Worm (Caenorhabditis elegans) whole organism, L3 larva: ENCODE results near the gene D1014.5.

Experiments used
- aly-2 ChIP-seq: fragments of 150-350 bp; optimal IDR thresholded peaks from 2 replicates; lab custom pipeline; 2014; ENCODE audit warnings: missing biosample characterization, missing genetic modification characterization
- ceh-16 ChIP-seq: sonication (generic microtip); optimal IDR thresholded peaks from 2 replicates; lab custom pipeline; 2017; ENCODE audit warnings: missing biosample characterization, missing genetic modification characterization
- ceh-82 ChIP-seq: fragments of 150-350 bp; optimal IDR thresholded peaks from 2 replicates; lab custom pipeline; 2014; ENCODE audit warnings: missing biosample characterization, missing genetic modification characterization
- ceh-9 ChIP-seq: sonication (generic microtip); optimal IDR thresholded peaks from 2 replicates; lab custom pipeline; 2018; ENCODE audit warnings: missing biosample characterization, missing genetic modification characterization
- egl-27 ChIP-seq: sonication (generic microtip); optimal IDR thresholded peaks from 4 replicates; lab custom pipeline; 2017; ENCODE audit warnings: missing biosample characterization, missing genetic modification reagents, missing genetic modification characterization
- elt-2 ChIP-seq: sonication (generic microtip); optimal IDR thresholded peaks from 2 replicates; lab custom pipeline; 2016; ENCODE audit warnings: missing genetic modification reagents, mild to moderate bottlenecking, missing genetic modification characterization, missing compliant biosample characterization
- jun-1 ChIP-seq: fragments of 150-350 bp; optimal IDR thresholded peaks from 2 replicates; lab custom pipeline; 2014; ENCODE audit warnings: missing biosample characterization, missing genetic modification reagents, missing genetic modification characterization
- nhr-43 ChIP-seq: sonication (generic microtip); optimal IDR thresholded peaks from 2 replicates; lab custom pipeline; 2016; ENCODE audit warnings: mild to moderate bottlenecking, missing genetic modification characterization, missing compliant biosample characterization; ENCODE audit not compliant: poor library complexity, severe bottlenecking
- pqm-1 ChIP-seq: fragments of 150-350 bp; optimal IDR thresholded peaks from 2 replicates; lab custom pipeline; 2017; ENCODE audit warnings: missing biosample characterization, missing genetic modification characterization, inconsistent platforms
- skn-1 ChIP-seq: fragments of 150-350 bp; optimal IDR thresholded peaks from 2 replicates; lab custom pipeline; 2014; ENCODE audit warnings: missing biosample characterization, missing genetic modification characterization
- snpc-4 ChIP-seq: fragments of 150-350 bp; optimal IDR thresholded peaks from 2 replicates; lab custom pipeline; 2014; ENCODE audit warnings: missing biosample characterization, missing genetic modification characterization
- tbx-2 ChIP-seq: sonication (generic microtip); optimal IDR thresholded peaks from 2 replicates; lab custom pipeline; 2016; ENCODE audit warnings: mild to moderate bottlenecking, missing genetic modification characterization, missing compliant biosample characterization
- unc-62 ChIP-seq: fragments of 150-350 bp; sonication (generic microtip); optimal IDR thresholded peaks from 4 replicates; lab custom pipeline; 2014; ENCODE audit warnings: missing biosample characterization, missing genetic modification reagents, missing genetic modification characterization
- ztf-4 ChIP-seq: fragments of 150-350 bp; optimal IDR thresholded peaks from 2 replicates; lab custom pipeline; 2014; ENCODE audit warnings: missing biosample characterization, missing genetic modification characterization

DNA sequence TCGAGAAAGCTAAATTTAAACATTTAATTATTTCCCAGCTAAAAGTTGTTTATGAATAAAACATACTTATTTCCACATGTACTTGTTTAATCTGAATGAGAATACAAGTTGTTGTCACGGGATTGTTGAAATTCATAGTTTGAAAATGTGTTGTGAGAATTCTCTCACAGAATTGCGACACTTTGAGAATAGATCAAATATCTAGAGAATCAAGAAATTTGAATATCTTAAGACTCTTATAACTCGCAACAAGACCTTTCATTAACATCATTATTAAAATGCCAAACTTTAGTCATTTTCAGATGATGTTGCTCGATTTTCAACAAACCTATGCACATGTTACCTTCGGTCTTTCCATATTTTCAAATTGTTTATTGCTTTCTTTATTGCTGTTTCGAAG, 20.5 kb upstream of the D1014.5 start, which contains the start of gene str-90:
- TF ChIP-seq snpc-4 (tag; lab: Kevin White, UChicago), result no peak
- TF ChIP-seq elt-2, result no peak
- no peak for TF ChIP-seq aly-2 (tag; lab: Kevin White, UChicago)
- no peak for TF ChIP-seq nhr-43 (tag; lab: Kevin White, UChicago)
- TF ChIP-seq pqm-1 (tag; lab: Kevin White, UChicago), result no peak
- no peak for TF ChIP-seq egl-27 (tag; lab: Kevin White, UChicago)
- TF ChIP-seq ceh-16 (tag; lab: Kevin White, UChicago), result no peak
- no peak for TF ChIP-seq skn-1
- no peak for TF ChIP-seq ceh-9 (tag; lab: Kevin White, UChicago)
- TF ChIP-seq unc-62, result no peak
- no peak for TF ChIP-seq tbx-2
- no peak for TF ChIP-seq ceh-82 (tag; lab: Kevin White, UChicago)
- no peak for TF ChIP-seq ztf-4 (tag; lab: Kevin White, UChicago)
- no peak for TF ChIP-seq jun-1
